Fruit fly (Drosophila melanogaster) whole organism, larva: Measurements from ENCODE around the gene CG10343.

ENCODE experiments used
- noc ChIP-seq: fragments of 200-800 bp; sonication (Bioruptor generic); optimal IDR thresholded peaks from 3 replicates; lab custom pipeline; 2019; ENCODE audit warnings: missing biosample characterization, mild to moderate bottlenecking, missing genetic modification characterization, moderate library complexity

The CG10343 gene

DNA sequence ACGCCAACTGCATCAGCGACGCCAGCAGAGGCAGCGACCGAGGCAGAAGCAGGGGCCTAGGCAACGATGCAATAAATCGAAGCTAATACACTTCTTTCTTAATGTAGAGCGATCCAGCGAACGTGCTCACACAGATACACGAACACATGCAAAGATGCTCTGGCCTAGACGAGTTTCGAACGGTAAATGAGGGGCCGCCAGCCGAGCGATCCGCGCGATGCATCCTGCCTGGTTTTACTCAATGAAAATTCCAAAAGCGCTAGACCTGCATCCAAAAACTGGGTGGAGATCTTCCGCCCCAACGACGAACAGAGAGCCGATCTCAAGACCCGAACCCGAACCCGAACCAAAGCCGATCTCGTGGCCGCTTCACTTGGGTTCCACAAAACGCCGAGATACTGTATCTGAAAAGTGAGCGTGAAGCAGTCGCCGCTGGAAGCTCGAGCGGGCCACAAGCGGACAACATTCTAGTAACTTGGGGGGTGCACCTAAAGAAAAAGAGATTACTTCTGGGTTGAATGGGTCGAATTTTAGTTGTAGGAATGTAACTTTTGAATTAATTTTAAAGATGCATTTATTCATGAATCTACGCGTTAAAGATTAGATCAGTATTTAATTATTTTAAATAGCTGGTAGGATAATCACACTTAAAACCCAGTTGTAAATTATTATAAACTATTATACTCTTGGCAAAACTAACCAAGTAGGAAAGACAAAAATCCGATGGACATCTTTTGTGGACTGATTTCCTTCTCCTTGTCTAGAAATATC, 29.7 kb downstream of the CG10343 start:
- no peak for TF ChIP-seq noc (tag; lab: Kevin White, UChicago)

DNA sequence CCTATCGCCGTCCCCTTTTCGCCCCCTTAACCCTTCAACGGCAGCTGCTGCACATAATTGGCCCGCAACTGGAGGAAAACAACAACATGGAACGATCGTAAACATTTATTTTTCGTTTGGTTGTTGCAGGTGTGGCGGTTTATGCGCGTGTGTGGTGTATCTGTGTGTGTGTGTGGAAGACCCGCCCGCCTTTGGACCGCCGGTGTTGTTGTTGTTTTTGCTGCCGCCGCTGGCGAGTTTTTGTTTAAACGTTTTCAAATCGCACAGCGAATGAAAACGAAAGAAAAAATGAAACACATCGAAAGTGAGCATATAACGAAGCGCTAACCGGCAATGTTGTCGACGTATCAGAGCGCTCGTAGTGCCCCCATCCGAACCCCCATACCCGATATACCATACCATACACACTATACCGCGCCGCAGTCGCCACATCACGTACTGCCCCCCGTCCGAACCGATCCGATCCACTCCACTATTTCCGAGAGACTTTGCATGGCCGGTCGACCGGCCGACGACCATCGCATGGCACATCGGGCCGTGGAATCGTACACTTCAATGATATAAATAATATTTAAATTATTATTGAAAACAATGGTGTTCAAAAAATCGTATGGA, 32.4 kb downstream of the CG10343 start:
- no peak for TF ChIP-seq noc (tag; lab: Kevin White, UChicago)

DNA sequence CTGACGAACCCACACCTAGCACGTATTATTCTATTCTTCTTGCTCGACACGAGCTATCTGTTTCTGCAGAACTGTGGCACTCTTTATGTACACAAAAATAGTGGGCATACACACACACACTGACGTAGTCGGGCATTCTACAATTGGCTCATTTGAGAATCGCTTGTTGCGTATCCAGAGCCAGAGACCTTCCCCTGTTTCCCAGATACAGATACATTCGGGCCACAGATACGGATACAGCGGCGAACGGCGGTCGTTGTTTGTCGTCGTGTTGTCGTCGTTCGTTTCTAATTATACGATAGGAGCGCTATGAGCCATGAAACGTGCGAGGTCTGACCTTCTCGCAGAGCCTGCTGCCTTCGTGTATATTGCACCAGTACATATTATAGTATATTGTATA, 34.0 kb downstream of the CG10343 start:
- TF ChIP-seq noc (tag; lab: Kevin White, UChicago), result no peak

DNA sequence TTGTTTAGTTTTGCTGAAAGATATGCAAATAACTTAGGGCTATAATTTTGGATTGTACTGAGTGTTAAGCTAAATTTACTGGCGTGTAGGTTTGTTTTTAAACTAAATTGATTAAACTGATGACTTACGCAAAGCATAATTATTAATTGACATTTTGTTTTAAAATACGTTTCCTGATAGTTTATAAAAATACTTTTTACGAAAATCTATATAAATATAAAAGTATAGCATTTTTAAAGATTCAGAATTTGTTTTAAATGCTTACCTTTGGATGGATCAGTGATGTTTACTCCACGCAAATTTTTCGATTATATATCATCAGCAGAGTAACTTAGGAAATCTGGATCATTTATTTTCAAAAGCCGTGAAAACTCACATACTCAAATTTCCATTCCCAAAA, 36.7 kb downstream of the CG10343 start, which contains the start of the genes CG42752 and CG15167:
CG42752 (minus strand) TSS at position 101 of the 400 bp plus-strand sequence.
CG15167 (plus strand) TSS at position 349 of the 400 bp plus-strand sequence.
- no peak for TF ChIP-seq noc (tag; lab: Kevin White, UChicago)

DNA sequence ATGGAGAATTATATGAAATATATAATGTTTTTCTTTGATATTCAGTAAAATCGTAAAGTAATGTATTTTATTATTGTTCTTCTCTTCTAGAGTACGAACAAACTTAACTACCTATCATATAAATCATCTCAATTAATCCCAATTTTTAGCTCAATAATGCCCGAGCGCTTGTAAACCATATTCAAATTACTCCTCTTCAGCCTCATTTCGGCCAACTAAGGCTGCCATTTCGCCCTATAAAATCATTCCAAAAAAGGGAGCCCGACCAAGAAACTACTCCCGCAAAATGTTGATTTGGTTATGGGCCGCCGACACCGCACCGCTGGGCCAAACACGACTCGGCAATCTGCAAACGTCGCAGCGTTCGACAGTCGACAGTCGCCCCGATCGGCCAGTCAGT, 39.4 kb downstream of the CG10343 start:
- TF ChIP-seq noc (tag; lab: Kevin White, UChicago), result no peak

DNA sequence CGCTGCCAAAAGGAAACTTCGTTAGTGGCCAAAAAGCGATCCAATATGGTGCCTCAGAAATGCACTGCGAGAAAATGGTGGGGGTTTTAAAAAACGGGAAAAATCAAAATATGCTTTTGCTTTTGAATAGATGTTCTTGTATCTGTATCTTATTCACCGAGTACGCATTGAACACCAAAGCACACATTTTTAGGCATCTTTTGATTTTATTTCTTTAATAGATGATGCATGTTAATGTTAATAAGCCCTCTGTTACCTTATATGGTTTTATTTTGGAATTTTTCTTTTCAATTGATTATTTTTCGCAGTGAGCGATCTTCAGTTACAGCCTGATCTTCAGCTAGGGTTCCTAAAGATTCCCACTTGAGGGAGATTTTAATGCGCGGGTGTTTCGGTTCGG, 40.6 kb downstream of the CG10343 start:
- TF ChIP-seq noc (tag; lab: Kevin White, UChicago), result no peak

DNA sequence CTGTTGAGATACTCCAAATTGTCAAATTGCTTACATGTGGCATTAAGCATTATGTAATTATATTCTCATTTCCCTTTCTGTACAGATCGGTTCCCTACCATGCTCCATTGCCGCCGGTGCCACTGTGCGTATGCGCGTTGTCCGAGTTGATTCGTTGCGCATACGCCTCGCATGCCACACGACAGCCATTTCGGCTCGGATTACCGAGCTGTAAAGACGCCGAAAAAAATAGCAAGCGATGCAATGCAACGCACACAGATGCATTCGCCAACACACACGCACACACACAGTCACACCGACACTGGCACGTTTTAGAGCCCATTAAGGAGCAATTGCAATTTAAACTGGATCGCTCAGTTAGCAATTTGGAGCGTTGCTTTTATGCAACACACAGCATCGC, 42.2 kb downstream of the CG10343 start:
- TF ChIP-seq noc (tag; lab: Kevin White, UChicago), result no peak

DNA sequence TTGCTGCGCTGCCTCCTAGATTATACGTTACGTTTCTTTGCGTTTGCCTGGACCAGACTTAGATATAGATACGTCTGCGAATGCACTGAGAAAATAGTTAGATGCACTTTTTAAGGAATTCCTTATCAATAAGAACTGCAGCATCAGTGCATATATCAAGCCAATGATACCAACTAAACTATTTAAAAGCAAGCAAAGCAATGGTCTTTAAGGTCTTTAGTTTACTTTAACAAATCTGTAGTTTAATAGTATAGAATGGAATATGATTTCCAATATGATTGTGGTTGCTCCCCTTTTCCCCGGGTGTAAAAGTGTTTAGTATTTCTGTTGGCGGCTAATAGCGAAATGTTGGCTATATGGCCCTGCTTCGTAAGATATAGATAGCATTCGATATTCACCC, 43.4 kb downstream of the CG10343 start:
- no peak for TF ChIP-seq noc (tag; lab: Kevin White, UChicago)

DNA sequence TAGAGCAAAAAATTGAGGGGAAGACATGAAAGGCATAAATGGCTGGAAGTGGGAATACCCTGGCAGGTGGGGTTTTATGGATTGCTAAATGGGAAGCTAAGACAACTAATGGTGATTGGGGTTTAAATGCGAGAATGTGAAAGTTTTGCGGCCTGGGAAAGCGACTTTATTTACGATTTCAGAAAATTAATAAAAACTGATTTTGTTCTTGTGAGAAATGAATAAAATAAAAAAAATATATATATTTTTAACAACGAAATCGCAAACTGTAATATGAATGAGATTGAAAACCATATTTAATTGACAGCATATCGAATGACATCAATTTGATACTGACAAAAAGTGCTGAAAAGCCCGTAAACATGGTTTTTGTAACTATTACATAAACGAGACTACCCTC, 48.1 kb downstream of the CG10343 start:
- TF ChIP-seq noc (tag; lab: Kevin White, UChicago), result no peak

DNA sequence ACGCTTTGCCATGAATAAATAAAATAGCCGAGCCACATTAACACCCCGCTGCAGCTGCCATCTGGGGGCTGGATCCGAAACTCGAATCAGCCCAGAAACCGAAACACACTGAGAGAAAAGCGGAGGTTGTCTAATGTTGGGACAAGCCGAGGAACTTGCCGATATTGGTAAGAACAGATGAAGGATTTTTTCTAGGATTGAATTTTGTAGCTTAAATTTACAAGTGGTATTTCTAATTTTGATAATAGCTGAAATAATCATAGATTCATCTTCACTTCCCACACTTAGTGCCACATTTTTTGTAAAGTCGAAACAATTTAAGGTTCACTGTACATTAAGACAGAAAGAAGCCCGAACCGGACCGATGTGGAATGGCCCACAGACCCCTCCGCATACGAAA, 48.8 kb downstream of the CG10343 start:
- TF ChIP-seq noc (tag; lab: Kevin White, UChicago), result no peak

DNA sequence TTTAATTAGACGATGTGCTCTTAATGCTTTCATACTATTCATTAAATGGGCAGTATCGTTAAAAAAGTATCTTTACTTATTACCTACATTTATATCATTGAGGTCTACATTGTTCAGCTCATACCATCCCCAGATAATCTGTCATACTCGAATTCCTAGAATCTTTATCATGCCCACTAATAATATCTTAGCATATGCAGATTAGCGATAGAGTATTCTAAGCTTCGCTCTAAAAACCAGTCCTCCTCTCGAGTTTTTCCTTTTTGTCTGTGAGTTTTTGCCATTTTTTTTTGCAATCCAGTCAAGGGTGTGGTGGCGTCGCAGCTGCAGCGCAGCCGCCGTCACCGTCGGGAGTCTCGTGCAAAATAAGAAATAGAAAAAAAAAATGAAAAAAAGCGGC, 49.5 kb downstream of the CG10343 start:
- TF ChIP-seq noc (tag; lab: Kevin White, UChicago), result no peak

DNA sequence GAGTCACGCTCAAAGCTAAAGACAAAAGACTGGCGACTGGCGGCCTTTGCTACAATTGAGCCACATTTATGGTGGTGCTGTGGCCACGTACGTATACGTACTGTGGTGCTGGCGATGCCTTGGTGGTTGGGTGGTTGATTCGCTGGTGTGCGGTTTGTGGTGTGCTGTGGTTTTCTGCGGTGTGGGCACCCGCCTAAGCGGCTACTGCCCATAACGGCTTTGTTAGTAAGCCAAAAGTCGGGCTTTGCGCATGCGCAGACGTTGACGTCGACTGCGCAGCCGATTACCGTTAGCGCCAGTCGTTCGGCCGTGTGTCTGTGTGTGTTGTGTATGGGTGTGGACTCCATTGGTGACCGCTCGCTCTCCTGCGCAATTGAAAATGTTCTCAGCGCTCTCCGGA, 50.0 kb downstream of the CG10343 start:
- TF ChIP-seq noc (tag; lab: Kevin White, UChicago), result no peak
